Worm (Caenorhabditis elegans) whole organism, young adult: ENCODE measurements around the gene C05D2.8.

Experiments used
- dpff-1 ChIP-seq: sonication (generic microtip); optimal IDR thresholded peaks from 2 replicates; lab custom pipeline; 2017; ENCODE audit warnings: mild to moderate bottlenecking, missing genetic modification characterization, missing compliant biosample characterization
- lag-1 ChIP-seq: fragments of 200-800 bp; sonication (Bioruptor generic); IDR thresholded peaks from 2 replicates; pipeline ENCODE4 v1.3.6; 2022; ENCODE audit warnings: missing genetic modification reagents, missing genetic modification characterization, missing compliant biosample characterization
- rcor-1 ChIP-seq: fragments of 200-800 bp; sonication (Bioruptor generic); IDR thresholded peaks from 2 replicates; pipeline ENCODE4 v1.3.6; 2022; ENCODE audit warnings: missing genetic modification reagents, missing genetic modification characterization, missing compliant biosample characterization
- zfh-2 ChIP-seq: fragments of 200-800 bp; sonication (Bioruptor generic); conservative IDR thresholded peaks from 2 replicates; pipeline ENCODE4 v1.3.6; 2022; ENCODE audit warnings: missing genetic modification reagents, missing genetic modification characterization, missing compliant biosample characterization

DNA sequence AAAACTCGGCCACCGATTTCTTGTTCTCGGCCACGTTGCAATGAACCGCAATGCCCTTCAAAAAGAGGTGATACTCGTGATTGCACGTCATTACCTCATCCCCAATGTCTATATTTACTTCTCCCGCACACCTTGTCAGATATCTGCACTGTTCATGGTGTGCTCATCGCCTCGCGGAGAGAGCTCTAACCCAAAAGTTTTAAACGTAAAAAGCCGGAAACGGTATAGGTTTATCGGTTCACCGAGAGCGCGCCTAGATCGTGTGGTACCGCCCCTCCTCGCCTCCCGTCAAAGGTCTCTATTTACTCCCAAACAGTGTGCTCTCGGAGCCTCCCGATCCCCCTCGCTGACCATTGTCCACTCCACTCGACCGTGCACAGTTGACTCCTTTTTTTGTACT, 25.5 kb downstream of the C05D2.8 start, which contains the start of gene F56D2.3:
- TF ChIP-seq zfh-2: peak; percentile 35; the same call in 1 of the 2 replicates
- TF ChIP-seq rcor-1: no peak
- no peak for TF ChIP-seq dpff-1
- no peak for TF ChIP-seq lag-1 (GFP tag; lab: Robert Waterston, UW)
